Worm (Caenorhabditis elegans) whole organism, L4 larva: ENCODE data around the gene snr-6.
"Not testable (repeated sequence)": the region's sequence is repeated elsewhere in the genome, so short reads cannot be mapped to it uniquely, and the experiment has no call there.

ENCODE experiments used
- D1046.2 ChIP-seq: fragments of 200-800 bp; sonication (Bioruptor generic); IDR thresholded peaks from 2 replicates; pipeline ENCODE4 v1.3.6; 2022; ENCODE audit warnings: missing genetic modification characterization, missing compliant biosample characterization
- F37D6.2 ChIP-seq: sonication (generic microtip); optimal IDR thresholded peaks from 2 replicates; lab custom pipeline; 2016; ENCODE audit warnings: mild to moderate bottlenecking, missing genetic modification characterization, missing compliant biosample characterization
- Y105C5A.15 ChIP-seq: fragments of 200-800 bp; sonication (Bioruptor generic); IDR thresholded peaks from 2 replicates; pipeline ENCODE4 v1.3.6; 2022; ENCODE audit warnings: missing genetic modification characterization, missing compliant biosample characterization
- ZK546.5 ChIP-seq, 2 experiments: sonication (generic microtip); optimal IDR thresholded peaks; 2 replicates each; lab custom pipeline; 2017; ENCODE audit warnings: missing biosample characterization in 2 of 2, missing genetic modification characterization in 2 of 2
- aha-1 ChIP-seq: fragments of 150-350 bp; peaks from one replicate; lab custom pipeline; 2014; ENCODE audit warnings: missing biosample characterization, missing genetic modification characterization
- ama-1 ChIP-seq: fragments of 150-350 bp; optimal IDR thresholded peaks from 2 replicates; lab custom pipeline; 2014; ENCODE audit warnings: inconsistent platforms, mixed read lengths
- arid-1 ChIP-seq: fragments of 200-800 bp; sonication (Bioruptor generic); conservative IDR thresholded peaks from 2 replicates; pipeline ENCODE4 v1.3.6; 2022; ENCODE audit warnings: missing genetic modification reagents, missing genetic modification characterization, missing compliant biosample characterization
- attf-4 ChIP-seq: sonication (generic microtip); optimal IDR thresholded peaks from 3 replicates; lab custom pipeline; 2017; ENCODE audit warnings: missing biosample characterization, missing genetic modification characterization
- ceh-28 ChIP-seq: fragments of 150-350 bp; optimal IDR thresholded peaks from 2 replicates; lab custom pipeline; 2014; ENCODE audit warnings: missing biosample characterization, missing genetic modification reagents, missing genetic modification characterization
- ceh-62 ChIP-seq: sonication (generic microtip); optimal IDR thresholded peaks from 2 replicates; lab custom pipeline; 2017; ENCODE audit warnings: missing biosample characterization, missing genetic modification characterization
- ctbp-1 ChIP-seq: fragments of 200-800 bp; sonication (Bioruptor generic); IDR thresholded peaks from 2 replicates; pipeline ENCODE4 v1.3.6; 2022; ENCODE audit warnings: missing genetic modification reagents, missing genetic modification characterization, missing compliant biosample characterization
- daf-12 ChIP-seq: fragments of 150-350 bp; optimal IDR thresholded peaks from 2 replicates; lab custom pipeline; 2014; ENCODE audit warnings: missing biosample characterization, missing genetic modification reagents, missing genetic modification characterization
- daf-8 ChIP-seq: fragments of 200-800 bp; sonication (Bioruptor generic); IDR thresholded peaks from 2 replicates; pipeline ENCODE4 v1.3.6; 2022; ENCODE audit warnings: missing genetic modification characterization, missing compliant biosample characterization
- dmd-6 ChIP-seq: fragments of 200-800 bp; sonication (Bioruptor generic); IDR thresholded peaks from 2 replicates; pipeline ENCODE4 v1.3.6; 2022; ENCODE audit warnings: missing genetic modification reagents, missing genetic modification characterization, missing compliant biosample characterization
- dmd-8 ChIP-seq: fragments of 200-800 bp; sonication (Bioruptor generic); IDR thresholded peaks from 2 replicates; pipeline ENCODE4 v1.3.6; 2022; ENCODE audit warnings: missing genetic modification characterization, missing compliant biosample characterization
- dpl-1 ChIP-seq: fragments of 150-350 bp; optimal IDR thresholded peaks from 2 replicates; lab custom pipeline; 2014; ENCODE audit warnings: missing biosample characterization, missing genetic modification reagents, missing genetic modification characterization
- egl-27 ChIP-seq: sonication (generic microtip); optimal IDR thresholded peaks from 3 replicates; lab custom pipeline; 2017; ENCODE audit warnings: missing biosample characterization, missing genetic modification reagents, missing genetic modification characterization
- hmg-1.1 ChIP-seq: fragments of 200-800 bp; sonication (Bioruptor generic); IDR thresholded peaks from 2 replicates; pipeline ENCODE4 v1.3.6; 2022; ENCODE audit warnings: missing genetic modification reagents, missing genetic modification characterization, missing compliant biosample characterization
- lin-1 ChIP-seq: fragments of 200-800 bp; sonication (Bioruptor generic); IDR thresholded peaks from 2 replicates; pipeline ENCODE4 v1.3.6; 2022; ENCODE audit warnings: missing genetic modification reagents, missing genetic modification characterization, missing compliant biosample characterization
- mdt-29 ChIP-seq: fragments of 200-800 bp; sonication (Bioruptor generic); IDR thresholded peaks from 2 replicates; pipeline ENCODE4 v1.3.6; 2022; ENCODE audit warnings: missing genetic modification reagents, missing genetic modification characterization, missing compliant biosample characterization
- nhr-102 ChIP-seq: sonication (generic microtip); optimal IDR thresholded peaks from 2 replicates; lab custom pipeline; 2016; ENCODE audit warnings: mild to moderate bottlenecking, missing genetic modification characterization, moderate library complexity, missing compliant biosample characterization
- nhr-11 ChIP-seq: fragments of 150-350 bp; optimal IDR thresholded peaks from 2 replicates; lab custom pipeline; 2014; ENCODE audit warnings: missing biosample characterization, missing genetic modification characterization
- nhr-237 ChIP-seq: sonication (generic microtip); optimal IDR thresholded peaks from 2 replicates; lab custom pipeline; 2017; ENCODE audit warnings: missing biosample characterization, missing genetic modification characterization
- nhr-76 ChIP-seq: fragments of 150-350 bp; optimal IDR thresholded peaks from 2 replicates; lab custom pipeline; 2014; ENCODE audit warnings: missing biosample characterization, missing genetic modification characterization
- nhr-77 ChIP-seq: fragments of 150-350 bp; optimal IDR thresholded peaks from 2 replicates; lab custom pipeline; 2014; ENCODE audit warnings: missing biosample characterization, missing genetic modification characterization
- pha-4 ChIP-seq, 2 experiments: fragments of 150-350 bp in 1 of 2; fragments of 200-800 bp in 1 of 2; sonication (Bioruptor generic) in 1 of 2; IDR thresholded peaks in 1 of 2; optimal IDR thresholded peaks in 1 of 2; 2 replicates each; pipeline versions ENCODE4 v1.3.6 to Lab custom; 2014 to 2022; ENCODE audit warnings: missing genetic modification characterization in 2 of 2, missing genetic modification reagents in 2 of 2, missing biosample characterization in 1 of 2, missing compliant biosample characterization in 1 of 2
- php-3 ChIP-seq: fragments of 200-800 bp; sonication (Bioruptor generic); IDR thresholded peaks from 2 replicates; pipeline ENCODE4 v1.3.6; 2022; ENCODE audit warnings: missing genetic modification reagents, missing genetic modification characterization, missing compliant biosample characterization
- set-16 ChIP-seq: fragments of 200-800 bp; sonication (Bioruptor generic); IDR thresholded peaks from 2 replicates; pipeline ENCODE4 v1.3.6; 2022; ENCODE audit warnings: missing genetic modification reagents, missing genetic modification characterization, missing compliant biosample characterization
- skn-1 ChIP-seq: fragments of 150-350 bp; optimal IDR thresholded peaks from 2 replicates; lab custom pipeline; 2014; ENCODE audit warnings: missing biosample characterization, missing genetic modification characterization
- snpc-1.2 ChIP-seq: fragments of 200-800 bp; sonication (Bioruptor generic); IDR thresholded peaks from 2 replicates; pipeline ENCODE4 v1.3.6; 2022; ENCODE audit warnings: missing genetic modification reagents, missing genetic modification characterization, missing compliant biosample characterization
- spr-1 ChIP-seq: sonication (generic microtip); optimal IDR thresholded peaks from 2 replicates; lab custom pipeline; 2016; ENCODE audit warnings: mild to moderate bottlenecking, missing genetic modification characterization, missing compliant biosample characterization
- tra-1 ChIP-seq: fragments of 200-800 bp; sonication (Bioruptor generic); IDR thresholded peaks from 2 replicates; pipeline ENCODE4 v1.3.6; 2022; ENCODE audit warnings: missing genetic modification reagents, missing genetic modification characterization, missing compliant biosample characterization
- unc-62 ChIP-seq, 3 experiments: fragments of 150-350 bp in 1 of 3; sonication (generic microtip); optimal IDR thresholded peaks in 2 of 3; peaks in 1 of 3; 1 replicate in 1 of 3; 2 replicates in 2 of 3; lab custom pipeline; 2014 to 2017; ENCODE audit warnings: missing biosample characterization in 3 of 3, missing genetic modification characterization in 3 of 3, missing genetic modification reagents in 3 of 3, missing genotype in 1 of 3

snr-6 gene

DNA sequence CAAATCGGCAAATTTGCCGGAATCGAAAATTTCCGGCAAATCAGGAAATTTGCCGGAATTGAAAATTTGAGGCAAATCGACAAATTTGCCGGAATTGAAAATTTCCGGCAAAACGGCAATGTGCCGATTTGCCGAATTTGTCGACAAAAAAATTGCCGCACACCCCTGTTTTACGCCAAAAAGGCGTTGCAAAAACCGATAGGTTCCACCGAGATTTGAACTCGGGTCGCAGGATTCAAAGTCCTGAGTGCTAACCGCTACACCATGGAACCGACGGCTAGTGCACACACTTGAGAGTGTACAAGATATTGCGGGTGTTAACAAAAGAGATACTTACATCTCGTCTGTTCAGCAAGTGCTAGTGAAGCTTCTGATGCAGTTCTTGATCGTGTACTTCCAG is 29.7 kb downstream of the snr-6 start (continued):
- TF ChIP-seq attf-4 (tag; lab: Kevin White, UChicago): no peak
- no peak for TF ChIP-seq nhr-76
- no peak for TF ChIP-seq ceh-62 (tag; lab: Kevin White, UChicago)
- peak; percentile 37; the same call in 1 of the 2 replicates for TF ChIP-seq snpc-1.2
- TF ChIP-seq nhr-237: no peak
- no peak for TF ChIP-seq ZK546.5 (tag; optimal IDR thresholded peaks at IDR 0.05; lab: Kevin White, UChicago)
- no peak for TF ChIP-seq ama-1 (lab: Kevin White, UChicago)
- TF ChIP-seq spr-1 (tag; lab: Kevin White, UChicago): no peak
- peak; percentile 61; the same call in 1 of the 2 replicates for TF ChIP-seq pha-4 (GFP tag; IDR thresholded peaks at IDR 0.05; lab: Robert Waterston, UW)
- TF ChIP-seq pha-4 (tag; optimal IDR thresholded peaks at IDR 0.05; lab: Kevin White, UChicago): no peak
- TF ChIP-seq ctbp-1 (GFP tag; lab: Robert Waterston, UW): peak; percentile 55; the same call in 1 of the 2 replicates
- TF ChIP-seq dmd-8 (GFP tag; lab: Robert Waterston, UW): 0 out of 2 replicates have a peak, but pooled peaks have one; percentile 50
- TF ChIP-seq php-3: no peak
- no peak for TF ChIP-seq nhr-102
- peak; percentile 59; the same call in 1 of the 2 replicates for TF ChIP-seq arid-1 (GFP tag; lab: Robert Waterston, UW)
- TF ChIP-seq hmg-1.1: peak; percentile 68

ce11 chrIII:12398468-12398867 is 31.0 kb downstream of the snr-6 start:
- peak; percentile 93 for TF ChIP-seq aha-1 (tag; lab: Kevin White, UChicago)
- no peak for TF ChIP-seq daf-12 (tag; lab: Kevin White, UChicago)
- TF ChIP-seq nhr-11 (tag; lab: Kevin White, UChicago): no peak
- peak in 1 of 2 experiments; percentile 55 for TF ChIP-seq unc-62 (GFP tag; optimal IDR thresholded peaks at IDR 0.05 in 1 of 2; lab: Kevin White, UChicago)
- TF ChIP-seq unc-62 (tag; optimal IDR thresholded peaks at IDR 0.05; lab: Kevin White, UChicago): no peak
- TF ChIP-seq skn-1 (tag; lab: Kevin White, UChicago): no peak

DNA sequence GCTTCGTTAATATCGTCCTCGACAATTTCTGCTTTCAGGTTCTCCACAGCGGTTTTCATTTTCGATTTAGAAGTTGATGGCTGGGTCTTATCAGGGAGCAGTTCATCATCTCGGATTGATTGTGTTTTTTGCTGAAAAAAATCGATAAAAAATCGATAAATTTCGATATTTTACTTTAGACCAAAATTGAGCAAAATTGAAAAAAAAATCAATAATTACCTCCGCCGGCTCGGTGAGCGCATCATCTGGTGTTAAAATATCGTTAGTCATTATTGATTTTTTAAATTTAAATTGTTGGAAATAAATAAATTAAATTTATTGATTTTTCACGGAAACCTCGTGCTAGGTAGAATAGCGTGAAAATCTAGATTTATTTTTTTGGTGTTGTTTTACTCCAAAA is 34.3 kb downstream of the snr-6 start, which contains the start of gene Y49E10.10:
Gene Y49E10.10 (plus strand): TSS at position 381 of the 400 bp plus-strand sequence.
- TF ChIP-seq D1046.2 (GFP tag; lab: Robert Waterston, UW) (no peak), tra-1 (no peak), ceh-28 (peak; percentile 93), lin-1 (GFP tag; lab: Robert Waterston, UW) (no peak), mdt-29 (GFP tag; lab: Robert Waterston, UW) (no peak)

DNA sequence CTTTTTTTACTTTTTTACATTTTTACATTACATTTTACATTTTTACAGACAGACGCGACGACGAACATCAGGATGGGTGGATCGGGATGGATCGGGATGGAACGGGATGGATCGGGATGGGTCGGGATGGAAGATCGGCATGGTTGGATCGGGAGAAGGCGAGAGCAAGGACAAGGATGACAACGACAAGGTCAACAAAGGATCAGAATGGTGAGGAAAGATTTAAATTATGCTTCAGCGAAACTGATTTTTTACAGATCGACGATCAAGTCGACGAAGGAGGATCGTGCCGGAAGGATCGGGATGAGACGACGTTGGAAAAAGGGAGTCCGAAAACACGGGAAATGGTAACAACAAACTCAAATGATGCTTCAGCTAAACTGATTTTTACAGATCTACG is 41.3 kb downstream of the snr-6 start:
- no peak for TF ChIP-seq nhr-77 (tag; lab: Kevin White, UChicago)
- no peak for TF ChIP-seq egl-27 (tag; lab: Kevin White, UChicago)
- TF ChIP-seq ctbp-1 (GFP tag; lab: Robert Waterston, UW): no peak
- TF ChIP-seq aha-1 (tag; lab: Kevin White, UChicago): peak; percentile 92
- no peak for TF ChIP-seq Y105C5A.15 (GFP tag; lab: Robert Waterston, UW)
- no peak for TF ChIP-seq dmd-6 (GFP tag; lab: Robert Waterston, UW)
- no peak for TF ChIP-seq daf-8
- no peak for TF ChIP-seq nhr-237
- TF ChIP-seq dpl-1 (GFP tag; lab: Kevin White, UChicago): no peak

DNA sequence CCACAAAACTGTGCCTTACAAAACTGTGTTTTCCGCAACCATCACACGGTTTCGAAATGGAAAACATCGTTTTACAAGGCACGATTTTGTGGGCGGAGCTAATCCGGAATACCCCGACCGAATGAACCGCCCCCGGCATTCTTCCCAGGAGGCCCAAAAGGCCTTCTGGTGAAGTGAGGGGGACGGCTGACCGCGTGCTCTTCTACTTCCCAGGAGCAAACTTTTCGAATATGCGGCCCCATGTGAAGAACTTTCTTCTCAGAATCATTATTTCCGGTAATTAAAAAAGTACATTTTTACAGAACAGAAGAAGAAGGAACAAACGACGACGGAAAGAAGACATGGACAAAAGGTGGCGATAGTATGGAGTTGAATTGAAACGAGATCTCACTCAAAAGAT is 42.1 kb downstream of the snr-6 start:
- 0 out of 2 replicates have a peak, but pooled peaks have one; percentile 34 for TF ChIP-seq set-16 (GFP tag; lab: Robert Waterston, UW)

DNA sequence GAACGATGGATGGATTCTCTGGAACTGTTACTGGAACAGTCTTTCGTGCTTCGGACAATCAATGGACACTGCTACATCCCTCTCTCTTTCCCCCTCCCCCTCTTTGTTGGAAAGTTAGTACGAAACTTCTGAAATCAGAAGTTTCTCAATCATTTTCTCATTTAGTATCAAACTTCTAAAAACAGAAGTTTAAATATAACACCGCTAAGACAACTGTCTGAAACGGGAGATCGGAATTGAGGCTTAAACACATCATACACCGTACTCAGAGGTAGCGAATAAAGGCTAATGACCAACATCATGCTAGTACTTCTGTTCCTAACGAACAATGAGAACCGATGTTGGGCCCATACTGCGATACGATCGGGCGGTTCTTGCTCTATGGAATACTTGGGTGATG is 42.8 kb downstream of the snr-6 start, which contains the start of gene Y49E10.30:
Gene Y49E10.30 (plus strand): TSS at position 301 of the 400 bp plus-strand sequence.
- TF ChIP-seq set-16 (GFP tag; lab: Robert Waterston, UW); F37D6.2 (tag; lab: Kevin White, UChicago); ceh-28: not testable (repeated sequence)
- TF ChIP-seq, all 104 proteins: peak for 0; not testable (repeated sequence) for 104
